Worm (Caenorhabditis elegans) whole organism, late embryonic: ENCODE data around the gene T24D5.1.
A peak's percentile ranks its signal among the peaks of the same experiment; 100 is the strongest.

Source experiments
- C08G9.2 ChIP-seq: sonication (generic microtip); optimal IDR thresholded peaks from 2 replicates; lab custom pipeline; 2016; ENCODE audit warnings: mild to moderate bottlenecking, missing genetic modification characterization, moderate library complexity, missing compliant biosample characterization
- K02D7.2 ChIP-seq: sonication (generic microtip); optimal IDR thresholded peaks from 2 replicates; lab custom pipeline; 2017; ENCODE audit warnings: mild to moderate bottlenecking, missing genetic modification characterization, missing compliant biosample characterization
- K09A11.1 ChIP-seq: sonication (generic microtip); optimal IDR thresholded peaks from 2 replicates; lab custom pipeline; 2017; ENCODE audit warnings: antibody characterized with exemption, mild to moderate bottlenecking, missing genetic modification characterization, missing compliant biosample characterization; ENCODE audit not compliant: insufficient read depth
- T23F11.4 ChIP-seq: fragments of 200-800 bp; sonication (Bioruptor generic); optimal IDR thresholded peaks from 2 replicates; lab custom pipeline; 2018; ENCODE audit warnings: mild to moderate bottlenecking, missing genetic modification characterization, missing compliant biosample characterization
- Y22D7AL.16 ChIP-seq: sonication (generic microtip); optimal IDR thresholded peaks from 2 replicates; lab custom pipeline; 2016; ENCODE audit warnings: missing genetic modification characterization, missing compliant biosample characterization
- ahr-1 ChIP-seq: sonication (generic microtip); optimal IDR thresholded peaks from 2 replicates; lab custom pipeline; 2016; ENCODE audit warnings: missing genetic modification characterization, missing compliant biosample characterization
- ceh-24 ChIP-seq: sonication (generic microtip); optimal IDR thresholded peaks from 2 replicates; lab custom pipeline; 2016; ENCODE audit warnings: mild to moderate bottlenecking, missing genetic modification characterization, missing compliant biosample characterization
- ceh-30 ChIP-seq: fragments of 150-350 bp; optimal IDR thresholded peaks from 2 replicates; lab custom pipeline; 2014; ENCODE audit warnings: missing biosample characterization, missing genetic modification characterization
- ceh-31 ChIP-seq: sonication (generic microtip); optimal IDR thresholded peaks from 2 replicates; lab custom pipeline; 2016; ENCODE audit warnings: missing genetic modification characterization, missing compliant biosample characterization
- ceh-48 ChIP-seq: sonication (generic microtip); optimal IDR thresholded peaks from 2 replicates; lab custom pipeline; 2016; ENCODE audit warnings: missing genetic modification characterization, inconsistent platforms, missing compliant biosample characterization
- ceh-9 ChIP-seq: sonication (generic microtip); optimal IDR thresholded peaks from 2 replicates; lab custom pipeline; 2016; ENCODE audit warnings: mild to moderate bottlenecking, missing genetic modification characterization, inconsistent platforms, missing compliant biosample characterization
- che-1 ChIP-seq: sonication (generic microtip); optimal IDR thresholded peaks from 2 replicates; lab custom pipeline; 2016; ENCODE audit warnings: mild to moderate bottlenecking, missing genetic modification characterization, missing compliant biosample characterization
- dmd-4 ChIP-seq: sonication (generic microtip); optimal IDR thresholded peaks from 2 replicates; lab custom pipeline; 2016; ENCODE audit warnings: borderline replicate concordance, missing genetic modification characterization, missing compliant biosample characterization
- elt-2 ChIP-seq: sonication (generic microtip); optimal IDR thresholded peaks from 2 replicates; lab custom pipeline; 2016; ENCODE audit warnings: missing genetic modification reagents, missing genetic modification characterization, missing compliant biosample characterization
- ets-4 ChIP-seq: sonication (generic microtip); optimal IDR thresholded peaks from 2 replicates; lab custom pipeline; 2016; ENCODE audit warnings: missing genetic modification characterization, missing compliant biosample characterization
- eyg-1 ChIP-seq: sonication (generic microtip); optimal IDR thresholded peaks from 2 replicates; lab custom pipeline; 2016; ENCODE audit warnings: missing genotype, missing genetic modification characterization, missing compliant biosample characterization
- fkh-10 ChIP-seq: fragments of 150-350 bp; optimal IDR thresholded peaks from 2 replicates; lab custom pipeline; 2014; ENCODE audit warnings: missing biosample characterization, missing genetic modification reagents, missing genetic modification characterization
- hlh-13 ChIP-seq: fragments of 200-800 bp; sonication (Bioruptor generic); optimal IDR thresholded peaks from 2 replicates; lab custom pipeline; 2018; ENCODE audit warnings: mild to moderate bottlenecking, missing genetic modification characterization, missing compliant biosample characterization
- hlh-8 ChIP-seq: sonication (generic microtip); optimal IDR thresholded peaks from 2 replicates; lab custom pipeline; 2016; ENCODE audit warnings: missing genotype, missing genetic modification characterization, missing compliant biosample characterization
- lim-6 ChIP-seq: sonication (generic microtip); optimal IDR thresholded peaks from 2 replicates; lab custom pipeline; 2016; ENCODE audit warnings: missing genetic modification characterization, missing compliant biosample characterization
- madf-2 ChIP-seq: sonication (generic microtip); optimal IDR thresholded peaks from 2 replicates; lab custom pipeline; 2017; ENCODE audit warnings: missing genetic modification characterization, missing compliant biosample characterization
- nfya-1 ChIP-seq: sonication (generic microtip); optimal IDR thresholded peaks from 2 replicates; lab custom pipeline; 2017; ENCODE audit warnings: missing genetic modification characterization, mild to moderate bottlenecking, missing compliant biosample characterization, antibody characterized with exemption, moderate library complexity
- npax-4 ChIP-seq: sonication (generic microtip); optimal IDR thresholded peaks from 2 replicates; lab custom pipeline; 2016; ENCODE audit warnings: missing genetic modification characterization, missing compliant biosample characterization
- odd-2 ChIP-seq: sonication (generic microtip); optimal IDR thresholded peaks from 2 replicates; lab custom pipeline; 2017; ENCODE audit warnings: antibody characterized with exemption, mild to moderate bottlenecking, missing genetic modification characterization, missing compliant biosample characterization
- pat-9 ChIP-seq: fragments of 200-800 bp; sonication (Bioruptor generic); optimal IDR thresholded peaks from 2 replicates; lab custom pipeline; 2018; ENCODE audit warnings: mild to moderate bottlenecking, missing genetic modification characterization, moderate library complexity, missing compliant biosample characterization
- pha-2 ChIP-seq: sonication (generic microtip); optimal IDR thresholded peaks from 2 replicates; lab custom pipeline; 2017; ENCODE audit warnings: mild to moderate bottlenecking, missing genetic modification characterization, missing compliant biosample characterization
- pqm-1 ChIP-seq: sonication (generic microtip); optimal IDR thresholded peaks from 2 replicates; lab custom pipeline; 2016; ENCODE audit warnings: missing genetic modification characterization, missing compliant biosample characterization
- sdc-2 ChIP-seq: sonication (generic microtip); optimal IDR thresholded peaks from 2 replicates; lab custom pipeline; 2016; ENCODE audit warnings: missing genotype, missing genetic modification characterization, missing compliant biosample characterization
- sox-4 ChIP-seq: sonication (generic microtip); optimal IDR thresholded peaks from 2 replicates; lab custom pipeline; 2017; ENCODE audit warnings: mild to moderate bottlenecking, missing genetic modification characterization, inconsistent platforms, missing compliant biosample characterization
- unc-3 ChIP-seq, 2 experiments: fragments of 200-800 bp in 1 of 2; sonication (Bioruptor generic) in 1 of 2; sonication (generic microtip) in 1 of 2; conservative IDR thresholded peaks in 1 of 2; optimal IDR thresholded peaks in 1 of 2; 2 replicates each; pipeline versions ENCODE4 v1.3.6 to Lab custom; 2016 to 2022; ENCODE audit warnings: missing compliant biosample characterization in 2 of 2, missing genetic modification characterization in 2 of 2, missing genetic modification reagents in 1 of 2
- unc-42 ChIP-seq: sonication (generic microtip); optimal IDR thresholded peaks from 2 replicates; lab custom pipeline; 2016; ENCODE audit warnings: missing genotype, missing genetic modification characterization, missing compliant biosample characterization
- unc-55 ChIP-seq: sonication (generic microtip); optimal IDR thresholded peaks from 2 replicates; lab custom pipeline; 2017; ENCODE audit warnings: missing biosample characterization, missing genetic modification reagents, missing genetic modification characterization
- zip-5 ChIP-seq: sonication (generic microtip); optimal IDR thresholded peaks from 2 replicates; lab custom pipeline; 2016; ENCODE audit warnings: missing genetic modification characterization, missing compliant biosample characterization
- ztf-16 ChIP-seq: sonication (generic microtip); optimal IDR thresholded peaks from 2 replicates; lab custom pipeline; 2017; ENCODE audit warnings: missing genetic modification characterization, missing compliant biosample characterization

Gene T24D5.1

DNA sequence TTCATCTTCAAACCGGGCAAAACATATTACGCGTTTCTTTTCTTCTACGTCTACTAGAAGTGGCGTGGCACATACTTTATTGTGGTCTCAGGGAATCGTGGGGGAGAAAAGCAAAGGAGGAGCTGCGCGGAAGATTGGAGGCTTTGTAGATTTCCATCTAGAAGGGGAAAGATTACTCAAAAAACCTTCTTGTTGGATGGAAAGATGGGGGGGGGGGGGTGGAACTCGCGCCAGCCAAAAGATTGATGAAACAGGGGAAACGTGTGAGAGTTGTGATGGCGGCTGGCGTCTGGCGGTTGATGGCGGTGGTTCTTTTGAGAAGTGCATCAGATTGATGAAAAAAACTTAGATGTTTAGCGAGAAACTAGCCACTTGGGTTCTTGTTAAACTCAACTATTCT is 14.9 kb downstream of the T24D5.1 start:
- no peak for TF ChIP-seq ahr-1 (tag; lab: Kevin White, UChicago)
- TF ChIP-seq nfya-1 (tag; lab: Kevin White, UChicago): no peak
- TF ChIP-seq elt-2 (tag; lab: Kevin White, UChicago): no peak
- no peak for TF ChIP-seq ets-4 (tag; lab: Kevin White, UChicago)
- no peak for TF ChIP-seq hlh-8 (tag; lab: Kevin White, UChicago)
- no peak for TF ChIP-seq lim-6 (tag; lab: Kevin White, UChicago)
- TF ChIP-seq K09A11.1: no peak
- TF ChIP-seq C08G9.2 (tag; lab: Kevin White, UChicago): no peak
- no peak for TF ChIP-seq pqm-1
- no peak for TF ChIP-seq zip-5

DNA sequence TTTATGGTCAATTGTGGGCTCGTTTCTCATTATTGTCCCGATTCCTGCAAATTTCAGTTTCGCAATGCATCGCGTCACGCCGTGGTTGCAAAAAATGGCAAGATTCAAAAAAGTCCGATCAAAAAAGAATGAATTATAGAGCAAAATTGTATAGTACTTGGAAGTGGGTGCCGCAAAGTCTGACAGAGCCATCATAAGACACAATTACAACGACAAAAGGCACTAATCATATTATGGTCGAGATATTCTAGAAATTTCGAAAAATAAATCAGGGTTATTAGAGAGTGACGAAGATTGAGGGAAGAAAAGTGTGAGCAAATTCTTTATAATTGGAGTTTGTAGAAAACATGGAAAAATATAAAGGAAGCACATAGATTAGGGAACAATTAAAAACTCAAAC is 20.6 kb downstream of the T24D5.1 start:
- TF ChIP-seq pha-2 (tag; lab: Kevin White, UChicago): no peak
- TF ChIP-seq madf-2 (tag; lab: Kevin White, UChicago): no peak
- TF ChIP-seq ztf-16 (tag; lab: Kevin White, UChicago): no peak
- no peak for TF ChIP-seq unc-3 (GFP tag; conservative IDR thresholded peaks at IDR 0.05; lab: Robert Waterston, UW)
- no peak for TF ChIP-seq unc-3 (tag; optimal IDR thresholded peaks at IDR 0.05; lab: Kevin White, UChicago)
- TF ChIP-seq T23F11.4 (GFP tag; lab: Kevin White, UChicago): no peak
- no peak for TF ChIP-seq eyg-1 (tag; lab: Kevin White, UChicago)
- TF ChIP-seq Y22D7AL.16 (tag; lab: Kevin White, UChicago): no peak
- TF ChIP-seq ceh-30 (tag; lab: Kevin White, UChicago): no peak
- no peak for TF ChIP-seq K09A11.1

DNA sequence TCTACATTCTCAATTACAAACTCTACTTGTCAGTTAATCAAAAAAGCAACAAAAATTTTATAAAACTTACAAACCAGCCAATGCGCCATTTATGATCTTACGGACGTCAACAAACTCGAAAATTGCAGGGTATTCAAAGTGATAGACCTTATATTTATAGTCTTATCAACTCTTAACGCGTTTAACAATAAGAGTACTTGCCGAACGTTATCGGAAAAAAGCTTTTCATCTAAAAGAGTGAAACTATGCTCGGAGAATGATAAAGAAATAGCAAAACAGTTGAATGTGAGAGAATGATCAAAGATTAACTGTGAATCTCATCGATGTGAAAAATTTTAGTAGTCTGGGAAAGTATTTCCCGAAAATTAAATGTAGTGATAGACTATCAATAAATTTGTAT is 21.4 kb downstream of the T24D5.1 start:
- TF ChIP-seq elt-2 (tag; lab: Kevin White, UChicago) (peak; percentile 11), madf-2 (tag; lab: Kevin White, UChicago) (no peak)

DNA sequence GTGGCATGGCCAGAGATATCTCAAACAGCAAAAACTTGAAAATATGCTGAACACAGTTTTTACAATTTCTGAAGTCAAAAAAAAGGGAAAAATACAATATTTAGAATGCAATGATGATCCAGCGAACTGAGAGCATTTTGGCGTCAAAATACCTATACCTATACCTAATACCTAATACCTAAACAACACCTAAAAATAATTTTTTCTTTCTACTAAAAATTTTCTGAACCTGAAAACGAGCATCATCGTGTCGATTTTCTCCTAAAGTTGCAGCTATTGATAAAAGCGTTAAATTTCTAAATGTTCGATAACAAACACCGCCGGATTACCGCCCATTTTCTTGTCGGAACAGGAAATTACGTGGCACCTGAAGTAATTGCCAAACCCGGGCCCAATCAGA is 22.3 kb downstream of the T24D5.1 start, which contains the start of gene T24D5.4:
Gene T24D5.4 (plus strand): TSS at position 301 of the 400 bp plus-strand sequence.
- TF ChIP-seq ceh-24 (tag; lab: Kevin White, UChicago): no peak
- no peak for TF ChIP-seq ets-4 (tag; lab: Kevin White, UChicago)
- no peak for TF ChIP-seq madf-2 (tag; lab: Kevin White, UChicago)
- TF ChIP-seq ceh-48 (tag; lab: Kevin White, UChicago): no peak
- TF ChIP-seq fkh-10 (GFP tag; lab: Kevin White, UChicago): no peak
- no peak for TF ChIP-seq unc-42 (tag; lab: Kevin White, UChicago)
- TF ChIP-seq ceh-9 (tag; lab: Kevin White, UChicago): no peak
- no peak for TF ChIP-seq sdc-2 (tag; lab: Kevin White, UChicago)
- no peak for TF ChIP-seq nfya-1 (tag; lab: Kevin White, UChicago)
- no peak for TF ChIP-seq che-1 (tag; lab: Kevin White, UChicago)
- no peak for TF ChIP-seq pat-9 (tag; lab: Kevin White, UChicago)
- TF ChIP-seq ceh-31: no peak
- TF ChIP-seq npax-4 (tag; lab: Kevin White, UChicago): no peak
- TF ChIP-seq Y22D7AL.16 (tag; lab: Kevin White, UChicago): no peak
- TF ChIP-seq dmd-4 (tag; lab: Kevin White, UChicago): no peak
- no peak for TF ChIP-seq odd-2 (tag; lab: Kevin White, UChicago)
- no peak for TF ChIP-seq ztf-16 (tag; lab: Kevin White, UChicago)

DNA sequence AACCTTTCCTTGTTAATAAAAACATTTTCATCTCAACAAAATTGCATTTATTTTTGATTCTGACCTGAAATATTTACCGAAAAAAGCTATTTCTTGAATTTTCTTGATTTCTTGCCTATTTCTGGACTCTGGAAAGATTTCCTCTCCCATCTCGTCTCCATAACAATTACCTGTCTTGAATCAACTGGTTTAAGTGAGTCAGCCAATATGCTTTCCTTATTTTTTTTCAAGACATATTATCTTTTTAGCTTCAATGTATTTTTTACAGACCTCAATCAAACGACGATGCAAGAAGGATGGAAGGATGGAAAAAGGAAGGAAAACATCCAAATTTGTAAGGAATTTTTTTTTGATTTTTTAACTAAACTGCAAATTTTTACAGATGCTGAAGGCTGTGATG is 28.0 kb downstream of the T24D5.1 start:
- TF ChIP-seq sox-4 (tag; lab: Kevin White, UChicago) (no peak), T23F11.4 (GFP tag; lab: Kevin White, UChicago) (no peak), odd-2 (tag; lab: Kevin White, UChicago) (no peak), K02D7.2 (no peak), zip-5 (no peak), unc-55 (no peak), dmd-4 (tag; lab: Kevin White, UChicago) (no peak), sdc-2 (tag; lab: Kevin White, UChicago) (no peak), hlh-13 (GFP tag; lab: Kevin White, UChicago) (no peak), unc-42 (tag; lab: Kevin White, UChicago) (no peak)
